Fruit fly (Drosophila melanogaster): ENCODE results near the gene Ada3.

DNA sequence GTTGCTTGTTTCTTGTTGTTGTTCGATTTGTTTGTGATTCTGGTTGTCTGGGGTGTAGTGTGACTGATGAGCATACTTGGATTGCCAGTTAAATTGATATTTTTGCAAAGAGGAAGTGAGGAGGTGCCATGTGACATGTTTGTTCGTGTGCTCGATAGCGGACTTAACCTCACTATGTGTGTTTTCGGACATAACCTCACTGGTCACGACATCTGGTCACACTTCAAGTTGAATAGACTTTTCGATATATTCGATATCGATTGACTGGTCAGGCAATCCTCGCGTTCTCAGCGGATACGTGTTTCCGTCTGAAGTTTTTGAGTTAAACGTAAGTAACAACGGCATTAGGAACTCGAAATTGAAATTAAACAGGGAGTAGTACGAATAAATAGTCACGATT is 23.1 kb downstream of the Ada3 start:
- TF ChIP-seq psq (optimal IDR thresholded peaks at IDR 0.05) (no peak), CG8478 (optimal IDR thresholded peaks at IDR 0.05) (no peak), pan (optimal IDR thresholded peaks at IDR 0.05) (no peak), usp (GFP tag; optimal IDR thresholded peaks at IDR 0.05) (no peak), EcR (GFP tag; optimal IDR thresholded peaks at IDR 0.05) (no peak)
